Worm (Caenorhabditis elegans) whole organism, L2 larva: ENCODE measurements around the gene F26D2.10.
A peak's percentile ranks its signal among the peaks of the same experiment; 100 is the strongest.
"Not testable (repeated sequence)": the region's sequence is repeated elsewhere in the genome, so short reads cannot be mapped to it uniquely, and the experiment has no call there.

ENCODE experiments used
- C34F6.9 ChIP-seq: fragments of 150-350 bp; optimal IDR thresholded peaks from 2 replicates; lab custom pipeline; 2014; ENCODE audit warnings: missing biosample characterization, missing genetic modification characterization
- F13H6.1 ChIP-seq: sonication (generic microtip); optimal IDR thresholded peaks from 2 replicates; lab custom pipeline; 2016; ENCODE audit warnings: missing genetic modification characterization, missing compliant biosample characterization
- Y55F3AM.14 ChIP-seq: fragments of 200-800 bp; sonication (Bioruptor generic); optimal IDR thresholded peaks from 2 replicates; lab custom pipeline; 2018; ENCODE audit warnings: mild to moderate bottlenecking, missing genetic modification characterization, missing compliant biosample characterization
- ZK546.5 ChIP-seq: sonication (generic microtip); optimal IDR thresholded peaks from 2 replicates; lab custom pipeline; 2017; ENCODE audit warnings: missing biosample characterization, missing genetic modification characterization
- alr-1 ChIP-seq: fragments of 150-350 bp; optimal IDR thresholded peaks from 2 replicates; lab custom pipeline; 2014; ENCODE audit warnings: missing biosample characterization, missing genetic modification characterization
- aly-2 ChIP-seq: fragments of 150-350 bp; optimal IDR thresholded peaks from 2 replicates; lab custom pipeline; 2014; ENCODE audit warnings: missing biosample characterization, missing genetic modification characterization
- ceh-16 ChIP-seq: fragments of 150-350 bp; optimal IDR thresholded peaks from 2 replicates; lab custom pipeline; 2014; ENCODE audit warnings: missing biosample characterization, missing genetic modification characterization
- ceh-82 ChIP-seq: fragments of 150-350 bp; optimal IDR thresholded peaks from 2 replicates; lab custom pipeline; 2014; ENCODE audit warnings: missing biosample characterization, missing genetic modification characterization
- elt-1 ChIP-seq: fragments of 150-350 bp; optimal IDR thresholded peaks from 2 replicates; lab custom pipeline; 2014; ENCODE audit warnings: missing biosample characterization, missing genetic modification characterization
- fos-1 ChIP-seq: fragments of 150-350 bp; optimal IDR thresholded peaks from 2 replicates; lab custom pipeline; 2014; ENCODE audit warnings: missing biosample characterization, missing genetic modification characterization
- gmeb-1 ChIP-seq: fragments of 150-350 bp; optimal IDR thresholded peaks from 2 replicates; lab custom pipeline; 2014; ENCODE audit warnings: missing biosample characterization, missing genetic modification characterization
- lin-13 ChIP-seq: fragments of 150-350 bp; optimal IDR thresholded peaks from 2 replicates; lab custom pipeline; 2014; ENCODE audit warnings: missing biosample characterization, missing genetic modification reagents, missing genetic modification characterization
- lsy-2 ChIP-seq, 2 experiments: fragments of 150-350 bp in 1 of 2; sonication (generic microtip) in 1 of 2; optimal IDR thresholded peaks; 2 replicates each; lab custom pipeline; 2014 to 2017; ENCODE audit warnings: missing biosample characterization in 2 of 2, missing genetic modification characterization in 2 of 2
- mbf-1 ChIP-seq: sonication (generic microtip); optimal IDR thresholded peaks from 2 replicates; lab custom pipeline; 2017; ENCODE audit warnings: missing biosample characterization, missing genetic modification characterization
- mdl-1 ChIP-seq, 2 experiments: fragments of 150-350 bp in 1 of 2; sonication (generic microtip) in 1 of 2; optimal IDR thresholded peaks; 2 replicates each; lab custom pipeline; 2017; ENCODE audit warnings: missing biosample characterization in 2 of 2, missing genetic modification characterization in 2 of 2
- nhr-10 ChIP-seq: sonication (generic microtip); optimal IDR thresholded peaks from 2 replicates; lab custom pipeline; 2017; ENCODE audit warnings: missing biosample characterization, missing genetic modification characterization
- nhr-11 ChIP-seq: fragments of 150-350 bp; optimal IDR thresholded peaks from 2 replicates; lab custom pipeline; 2014; ENCODE audit warnings: missing biosample characterization, missing genetic modification characterization
- nhr-129 ChIP-seq: fragments of 150-350 bp; optimal IDR thresholded peaks from 2 replicates; lab custom pipeline; 2014; ENCODE audit warnings: missing biosample characterization, missing genetic modification characterization
- nhr-21 ChIP-seq: fragments of 150-350 bp; optimal IDR thresholded peaks from 2 replicates; lab custom pipeline; 2014; ENCODE audit warnings: missing biosample characterization, missing genetic modification characterization
- nhr-237 ChIP-seq: fragments of 150-350 bp; optimal IDR thresholded peaks from 2 replicates; lab custom pipeline; 2014; ENCODE audit warnings: missing biosample characterization, missing genetic modification characterization
- nhr-6 ChIP-seq: fragments of 150-350 bp; optimal IDR thresholded peaks from 2 replicates; lab custom pipeline; 2014; ENCODE audit warnings: missing biosample characterization, missing genetic modification characterization
- nhr-77 ChIP-seq: fragments of 150-350 bp; optimal IDR thresholded peaks from 2 replicates; lab custom pipeline; 2014; ENCODE audit warnings: missing biosample characterization, missing genetic modification characterization
- sem-4 ChIP-seq: fragments of 150-350 bp; optimal IDR thresholded peaks from 2 replicates; lab custom pipeline; 2014; ENCODE audit warnings: missing biosample characterization, missing genetic modification reagents, missing genetic modification characterization
- skn-1 ChIP-seq: sonication (generic microtip); optimal IDR thresholded peaks from 2 replicates; lab custom pipeline; 2017; ENCODE audit warnings: missing biosample characterization, missing genetic modification characterization
- sma-3 ChIP-seq: sonication (generic microtip); optimal IDR thresholded peaks from 2 replicates; lab custom pipeline; 2016; ENCODE audit warnings: missing genetic modification reagents, missing genetic modification characterization, missing compliant biosample characterization
- sma-9 ChIP-seq, 2 experiments: fragments of 150-350 bp in 1 of 2; sonication (generic microtip) in 1 of 2; optimal IDR thresholded peaks; 2 replicates each; lab custom pipeline; 2014 to 2016; ENCODE audit warnings: missing genetic modification characterization in 2 of 2, mild to moderate bottlenecking in 1 of 2, missing biosample characterization in 1 of 2, missing compliant biosample characterization in 1 of 2, missing genetic modification reagents in 1 of 2, moderate library complexity in 1 of 2
- unc-55 ChIP-seq: fragments of 150-350 bp; sonication (generic microtip); optimal IDR thresholded peaks from 3 replicates; lab custom pipeline; 2014; ENCODE audit warnings: missing biosample characterization, missing genetic modification reagents, missing genetic modification characterization
- unc-62 ChIP-seq: fragments of 150-350 bp; optimal IDR thresholded peaks from 2 replicates; lab custom pipeline; 2014; ENCODE audit warnings: missing biosample characterization, missing genetic modification reagents, missing genetic modification characterization
- zag-1 ChIP-seq: fragments of 150-350 bp; optimal IDR thresholded peaks from 2 replicates; lab custom pipeline; 2014; ENCODE audit warnings: missing biosample characterization, missing genetic modification characterization
- ztf-1 ChIP-seq: fragments of 200-800 bp; sonication (Bioruptor generic); conservative IDR thresholded peaks from 2 replicates; pipeline ENCODE4 v1.3.6; 2022; ENCODE audit warnings: missing genetic modification characterization, missing compliant biosample characterization
- ztf-11 ChIP-seq: sonication (generic microtip); optimal IDR thresholded peaks from 2 replicates; lab custom pipeline; 2017; ENCODE audit warnings: missing biosample characterization, missing genetic modification characterization

Gene F26D2.10

ce11 chrV:16393728-16394127 lies 35.7 kb downstream of the F26D2.10 start, which contains the start of gene srd-63:
Gene srd-63 (minus strand): TSS chrV:16393828.
- TF ChIP-seq nhr-11 (tag; lab: Kevin White, UChicago) (no peak), lin-13 (GFP tag; lab: Kevin White, UChicago) (no peak), ztf-11 (no peak), unc-55 (no peak), nhr-21 (tag; lab: Kevin White, UChicago) (no peak)

- peak; percentile 49 for TF ChIP-seq fos-1 (tag; lab: Kevin White, UChicago)
- TF ChIP-seq sma-9 (GFP tag; optimal IDR thresholded peaks at IDR 0.05; lab: Kevin White, UChicago) = peak; percentile 77
- TF ChIP-seq sma-9 (tag; optimal IDR thresholded peaks at IDR 0.05; lab: Kevin White, UChicago) = no peak
- TF ChIP-seq elt-1 (tag; lab: Kevin White, UChicago) = no peak
- peak; percentile 5 for TF ChIP-seq nhr-129 (tag; lab: Kevin White, UChicago)
These were observed 38.7 kb downstream of the F26D2.10 start, which contains the start of gene gst-44 for ce11 chrV:16390655-16391054. Gene gst-44 (plus strand): TSS chrV:16390891.

- TF ChIP-seq elt-1 (tag; lab: Kevin White, UChicago) (no peak), unc-62 (GFP tag; lab: Kevin White, UChicago) (no peak), lsy-2 (tag; optimal IDR thresholded peaks at IDR 0.05; lab: Kevin White, UChicago) (no peak), nhr-237 (tag; lab: Kevin White, UChicago) (no peak), gmeb-1 (tag; lab: Kevin White, UChicago) (no peak), ztf-1 (GFP tag; lab: Robert Waterston, UW) (no peak), lin-13 (GFP tag; lab: Kevin White, UChicago) (no peak), nhr-6 (tag; lab: Kevin White, UChicago) (no peak), ZK546.5 (no peak), nhr-77 (tag; lab: Kevin White, UChicago) (no peak), C34F6.9 (tag; lab: Kevin White, UChicago) (no peak)
These were observed 41.1 kb downstream of the F26D2.10 start, which contains the start of gene sri-65 for ce11 chrV:16388268-16388667. Gene sri-65 (minus strand): TSS chrV:16388368.

- TF ChIP-seq aly-2 (tag; lab: Kevin White, UChicago); mdl-1 (tag; optimal IDR thresholded peaks at IDR 0.05; lab: Kevin White, UChicago); unc-62 (GFP tag; lab: Kevin White, UChicago): not testable (repeated sequence)
- TF ChIP-seq, all 48 proteins: peak for 0; not testable (repeated sequence) for 48
These were observed 45.7 kb downstream of the F26D2.10 start, which contains the start of gene F13A7.7 for ce11 chrV:16383729-16384128. Gene F13A7.7 (minus strand): TSS chrV:16383829.

- no peak for TF ChIP-seq sem-4 (tag; lab: Kevin White, UChicago)
- no peak for TF ChIP-seq ceh-16
- no peak for TF ChIP-seq ceh-82 (tag; lab: Kevin White, UChicago)
- TF ChIP-seq nhr-237 (tag; lab: Kevin White, UChicago) = no peak
- no peak for TF ChIP-seq F13H6.1 (tag; lab: Kevin White, UChicago)
- no peak for TF ChIP-seq nhr-11 (tag; lab: Kevin White, UChicago)
- no peak for TF ChIP-seq nhr-129 (tag; lab: Kevin White, UChicago)
- TF ChIP-seq Y55F3AM.14 (GFP tag; lab: Kevin White, UChicago) = no peak
- TF ChIP-seq mbf-1 (tag; lab: Kevin White, UChicago) = no peak
- no peak for TF ChIP-seq lin-13 (GFP tag; lab: Kevin White, UChicago)
- TF ChIP-seq nhr-10 (tag; lab: Kevin White, UChicago) = no peak
- no peak for TF ChIP-seq gmeb-1 (tag; lab: Kevin White, UChicago)
These were observed 46.5 kb downstream of the F26D2.10 start for ce11 chrV:16382949-16383348.

- no peak for TF ChIP-seq nhr-129 (tag; lab: Kevin White, UChicago)
- no peak for TF ChIP-seq sma-3 (GFP tag; lab: Kevin White, UChicago)
- TF ChIP-seq mbf-1 (tag; lab: Kevin White, UChicago) = no peak
- TF ChIP-seq skn-1 = no peak
- no peak for TF ChIP-seq zag-1 (tag; lab: Kevin White, UChicago)
- no peak for TF ChIP-seq sma-9 (GFP tag; optimal IDR thresholded peaks at IDR 0.05; lab: Kevin White, UChicago)
- no peak for TF ChIP-seq sma-9 (tag; optimal IDR thresholded peaks at IDR 0.05; lab: Kevin White, UChicago)
- no peak for TF ChIP-seq nhr-77 (tag; lab: Kevin White, UChicago)
- no peak for TF ChIP-seq unc-62 (GFP tag; lab: Kevin White, UChicago)
- TF ChIP-seq alr-1 (tag; lab: Kevin White, UChicago) = no peak
These were observed 51.6 kb downstream of the F26D2.10 start, which contains the start of gene F13A7.1 for ce11 chrV:16377849-16378248. Gene F13A7.1 (minus strand): TSS chrV:16377949.
